Fruit fly (Drosophila melanogaster) whole organism, adult: ENCODE measurements around the gene Alp4.

Experiments
- CG1620 ChIP-seq: fragments of 200-800 bp; sonication (Bioruptor generic); optimal IDR thresholded peaks from 2 replicates; lab custom pipeline; 2016; ENCODE audit warnings: missing biosample characterization, missing genetic modification characterization
- CG33017 ChIP-seq: fragments of 200-800 bp; sonication (Bioruptor generic); optimal IDR thresholded peaks from 2 replicates; lab custom pipeline; 2018; ENCODE audit warnings: missing biosample characterization, mild to moderate bottlenecking, missing genetic modification characterization, moderate library complexity
- CG7101 ChIP-seq: fragments of 200-800 bp; sonication (Bioruptor generic); optimal IDR thresholded peaks from 2 replicates; lab custom pipeline; 2018; ENCODE audit warnings: missing biosample characterization, mild to moderate bottlenecking, missing genetic modification characterization, moderate library complexity
- Crg-1 ChIP-seq: fragments of 200-800 bp; sonication (Bioruptor generic); optimal IDR thresholded peaks from 2 replicates; lab custom pipeline; 2016; ENCODE audit warnings: missing biosample characterization, missing genetic modification characterization
- Hr96 ChIP-seq: fragments of 200-800 bp; sonication (Bioruptor generic); optimal IDR thresholded peaks from 2 replicates; lab custom pipeline; 2016; ENCODE audit warnings: missing biosample characterization, missing genetic modification characterization
- bab1 ChIP-seq: fragments of 200-800 bp; sonication (Bioruptor generic); optimal IDR thresholded peaks from 3 replicates; lab custom pipeline; 2019; ENCODE audit warnings: missing biosample characterization, mild to moderate bottlenecking, missing genetic modification characterization, moderate library complexity
- cnc ChIP-seq, 2 experiments: fragments of >200 bp; optimal IDR thresholded peaks; 2 replicates each; lab custom pipeline; 2017
- kay ChIP-seq: fragments of 200-800 bp; sonication (Bioruptor generic); peaks from one replicate; lab custom pipeline; 2016; ENCODE audit warnings: missing biosample characterization, missing genetic modification characterization, borderline replicate concordance
- ovo ChIP-seq: fragments of 200-800 bp; sonication (Bioruptor generic); optimal IDR thresholded peaks from 2 replicates; lab custom pipeline; 2016; ENCODE audit warnings: missing biosample characterization, missing genetic modification characterization
- pad ChIP-seq: fragments of 200-800 bp; sonication (Bioruptor generic); optimal IDR thresholded peaks from 3 replicates; lab custom pipeline; 2017; ENCODE audit warnings: missing biosample characterization, missing genetic modification characterization, mild to moderate bottlenecking, moderate library complexity, missing genetic modification reagents

dm6 chr3R:31016715-31017114 lies 32.0 kb upstream of the Alp4 start, which contains the start of gene 5-HT7:
- TF ChIP-seq bab1 (GFP tag; lab: Kevin White, UChicago) (no peak), pad (GFP tag; lab: Kevin White, UChicago) (peak; percentile 95), kay (no peak), CG33017 (no peak), cnc (optimal IDR thresholded peaks at IDR 0.05; lab: Kevin White, UChicago) (no peak), CG1620 (GFP tag; lab: Kevin White, UChicago) (no peak), CG7101 (tag; lab: Kevin White, UChicago) (no peak), Crg-1 (GFP tag; lab: Kevin White, UChicago) (no peak), ovo (GFP tag; lab: Kevin White, UChicago) (no peak), Hr96 (no peak)
